Worm (Caenorhabditis elegans): ENCODE results near the gene cpr-4.

Gene cpr-4

DNA sequence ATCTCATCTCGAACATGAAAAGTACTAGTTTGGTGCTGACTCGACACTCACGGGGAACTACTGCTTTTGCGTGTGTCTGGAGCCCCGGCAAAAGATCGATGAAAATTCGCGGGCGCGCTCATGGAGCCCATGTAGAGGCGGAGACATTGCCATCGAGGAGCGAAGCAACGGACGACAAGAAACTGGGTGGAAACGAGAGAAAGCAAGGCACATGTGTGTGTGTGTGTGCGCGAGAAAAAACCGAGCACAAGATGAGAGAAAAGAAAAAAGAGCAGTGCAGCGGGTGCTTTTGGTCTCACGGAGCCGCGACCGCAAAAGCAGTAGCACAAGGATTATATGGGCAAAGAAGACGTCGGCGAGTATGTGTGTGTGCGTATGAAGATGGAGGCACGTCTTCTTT, 44.3 kb downstream of the cpr-4 start:
- no peak for TF ChIP-seq skn-1 (tag; optimal IDR thresholded peaks at IDR 0.05)
- peak in 1 of 2 experiments; percentile 35 for TF ChIP-seq lin-35 (GFP tag; optimal IDR thresholded peaks at IDR 0.05)
- TF ChIP-seq nhr-85 (tag) = no peak
- peak; percentile 72 for TF ChIP-seq fkh-10 (GFP tag; optimal IDR thresholded peaks at IDR 0.05)
- TF ChIP-seq elt-3 (tag; optimal IDR thresholded peaks at IDR 0.05) = no peak
- peak in 1 of 3 experiments; percentile 41 for TF ChIP-seq dpl-1 (GFP tag; optimal IDR thresholded peaks at IDR 0.05)
- no peak for TF ChIP-seq unc-130 (tag; optimal IDR thresholded peaks at IDR 0.05)
- TF ChIP-seq F16B12.6 (tag; optimal IDR thresholded peaks at IDR 0.05) = no peak
- peak; percentile 84 for TF ChIP-seq lin-14 (GFP tag; optimal IDR thresholded peaks at IDR 0.05)
- TF ChIP-seq C34B4.2 (tag; optimal IDR thresholded peaks at IDR 0.05) = no peak
- TF ChIP-seq ces-1 (GFP tag; optimal IDR thresholded peaks at IDR 0.05) = no peak
- no peak for TF ChIP-seq unc-30 (tag; optimal IDR thresholded peaks at IDR 0.05)
- TF ChIP-seq ztf-4 (tag; optimal IDR thresholded peaks at IDR 0.05) = no peak
- TF ChIP-seq rnt-1 (tag; optimal IDR thresholded peaks at IDR 0.05) = peak; percentile 26
- TF ChIP-seq ceh-8 (GFP tag; optimal IDR thresholded peaks at IDR 0.05) = no peak
- no peak for TF ChIP-seq nhr-11 (tag; optimal IDR thresholded peaks at IDR 0.05)
- TF ChIP-seq fkh-4 (tag; optimal IDR thresholded peaks at IDR 0.05; ENCODE audit: borderline replicate concordance) = no peak
- TF ChIP-seq nhr-77 (tag; optimal IDR thresholded peaks at IDR 0.05) = no peak
- peak in 1 of 2 experiments; percentile 25 for TF ChIP-seq ztf-11 (tag; optimal IDR thresholded peaks at IDR 0.05)
- no peak for TF ChIP-seq egl-27 (tag; optimal IDR thresholded peaks at IDR 0.05)
- peak in 1 of 2 experiments; percentile 51 for TF ChIP-seq lsy-2 (tag; optimal IDR thresholded peaks at IDR 0.05)
- TF ChIP-seq ceh-63 (GFP tag; optimal IDR thresholded peaks at IDR 0.05) = no peak
- TF ChIP-seq nhr-12 (tag; optimal IDR thresholded peaks at IDR 0.05) = no peak
- TF ChIP-seq lin-13 (GFP tag; optimal IDR thresholded peaks at IDR 0.05) = no peak
- TF ChIP-seq nhr-19 (GFP tag; conservative IDR thresholded peaks at IDR 0.05) = peak; percentile 26
- TF ChIP-seq ceh-88 (GFP tag; IDR thresholded peaks at IDR 0.05) = no peak
- TF ChIP-seq hpl-2 (GFP tag; optimal IDR thresholded peaks at IDR 0.05) = no peak
- no peak for TF ChIP-seq hlh-17 (GFP tag; optimal IDR thresholded peaks at IDR 0.05; ENCODE audit: borderline replicate concordance)
- peak; percentile 41 for TF ChIP-seq nhr-71 (tag; optimal IDR thresholded peaks at IDR 0.05)
- TF ChIP-seq sptf-1 (tag; optimal IDR thresholded peaks at IDR 0.05) = no peak
- no peak for TF ChIP-seq aly-2 (tag; optimal IDR thresholded peaks at IDR 0.05)
- TF ChIP-seq mep-1 (tag; optimal IDR thresholded peaks at IDR 0.05) = peak; percentile 23
- no peak for TF ChIP-seq ceh-90 (tag; optimal IDR thresholded peaks at IDR 0.05)
- TF ChIP-seq ceh-82 (tag; optimal IDR thresholded peaks at IDR 0.05) = peak; percentile 72 to 99 (median 91)
- TF ChIP-seq ama-1 (optimal IDR thresholded peaks at IDR 0.05) = no peak
- TF ChIP-seq mdl-1 (tag; optimal IDR thresholded peaks at IDR 0.05) = peak in 1 of 2 experiments; percentile 46
- no peak for TF ChIP-seq sup-37 (GFP tag; optimal IDR thresholded peaks at IDR 0.05)
- no peak for TF ChIP-seq C04F5.9 (tag; optimal IDR thresholded peaks at IDR 0.05)
- TF ChIP-seq ets-5 (GFP tag; IDR thresholded peaks at IDR 0.05) = no peak
- TF ChIP-seq fkh-8 (tag; optimal IDR thresholded peaks at IDR 0.05) = peak; percentile 82
- no peak for TF ChIP-seq efl-3 (GFP tag; optimal IDR thresholded peaks at IDR 0.05)
- TF ChIP-seq nhr-84 (tag; optimal IDR thresholded peaks at IDR 0.05) = no peak
- peak; percentile 43 for TF ChIP-seq snu-23 (GFP tag; optimal IDR thresholded peaks at IDR 0.05)
- peak; percentile 30 for TF ChIP-seq fos-1 (tag; optimal IDR thresholded peaks at IDR 0.05)
- TF ChIP-seq sox-4 (tag; optimal IDR thresholded peaks at IDR 0.05) = no peak
- TF ChIP-seq elt-2 (tag; optimal IDR thresholded peaks at IDR 0.05) = no peak
- TF ChIP-seq blmp-1 (tag; optimal IDR thresholded peaks at IDR 0.05) = no peak
- TF ChIP-seq swsn-7 (tag; optimal IDR thresholded peaks at IDR 0.05) = peak; percentile 35
- no peak for TF ChIP-seq lin-39 (tag; optimal IDR thresholded peaks at IDR 0.05)
- TF ChIP-seq nhr-90 (tag; optimal IDR thresholded peaks at IDR 0.05; ENCODE audit: poor library complexity) = no peak
- TF ChIP-seq efl-1 (optimal IDR thresholded peaks at IDR 0.05) = peak in 1 of 2 experiments; percentile 30
- peak in 1 of 2 experiments; percentile 3 for TF ChIP-seq efl-1 (GFP tag; optimal IDR thresholded peaks at IDR 0.05 in 1 of 2)
- TF ChIP-seq lir-3 (tag; optimal IDR thresholded peaks at IDR 0.05; ENCODE audit: poor library complexity) = no peak

All from whole organism, L1 larva.